Worm (Caenorhabditis elegans) whole organism, L3 larva: ENCODE data around the gene fbxb-42.

ENCODE experiments used
- nhr-12 ChIP-seq: fragments of 150-350 bp; optimal IDR thresholded peaks from 2 replicates; lab custom pipeline; 2014; ENCODE audit warnings: missing biosample characterization, missing genetic modification characterization
- pqm-1 ChIP-seq: fragments of 150-350 bp; optimal IDR thresholded peaks from 2 replicates; lab custom pipeline; 2017; ENCODE audit warnings: missing biosample characterization, missing genetic modification characterization, inconsistent platforms
- snpc-4 ChIP-seq: fragments of 150-350 bp; optimal IDR thresholded peaks from 2 replicates; lab custom pipeline; 2014; ENCODE audit warnings: missing biosample characterization, missing genetic modification characterization

DNA sequence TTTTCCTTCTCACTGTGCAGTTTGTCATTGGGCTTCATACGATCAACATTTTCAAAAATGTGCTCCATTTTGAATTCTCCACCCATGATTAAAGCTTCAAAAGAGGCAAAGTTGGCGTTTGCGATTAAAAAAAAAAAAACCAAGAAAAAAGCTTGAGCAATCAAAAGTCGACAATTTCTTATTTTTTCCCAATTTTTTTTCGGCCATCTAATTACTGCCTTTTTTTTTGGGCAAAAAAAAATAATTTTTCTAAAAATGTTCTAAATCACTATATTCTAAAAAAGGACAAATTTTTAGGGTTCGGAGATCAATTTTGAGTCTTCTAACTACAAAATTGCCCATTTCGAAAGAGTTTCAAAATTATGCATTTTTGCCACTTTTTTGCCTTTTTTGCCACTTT, 38.6 kb downstream of the fbxb-42 start, which contains the start of gene K05F6.10:
- no peak for TF ChIP-seq snpc-4 (tag; lab: Kevin White, UChicago)
- no peak for TF ChIP-seq nhr-12
- no peak for TF ChIP-seq pqm-1 (tag; lab: Kevin White, UChicago)
